1 fruit fly cellular context compared by ENCODE assay signal in genomic region chr3R:23922502-23923350, dm6.
TF ChIP-seq lines count a peak whose summit lies in the region.

TSS of gene sba (minus strand) at chr3R:23922973.
TSS of gene CG31141 (plus strand) at chr3R:23923300.

TF ChIP-seq in whole organism, embryonic, 481 proteins besides CTCF, POLR2A, EP300 and RAD21 (continued from another document):
- TF ChIP-seq eve (GFP tag; optimal IDR thresholded peaks at IDR 0.05; lab: Kevin White, UChicago) (no peak), ci (GFP tag; IDR thresholded peaks at IDR 0.05; lab: Robert Waterston, UW) (peak; percentile 77; the same call in 2 of the 3 replicates), CG10431 (GFP tag; optimal IDR thresholded peaks at IDR 0.05; lab: Kevin White, UChicago) (peak; percentile 3), tgo (GFP tag; IDR thresholded peaks at IDR 0.05; lab: Robert Waterston, UW) (no peak), CG11093 (GFP tag; IDR thresholded peaks at IDR 0.05; lab: Robert Waterston, UW) (no peak), sr (GFP tag; IDR thresholded peaks at IDR 0.05; lab: Robert Waterston, UW) (no peak), klu (GFP tag; IDR thresholded peaks at IDR 0.05; lab: Robert Waterston, UW) (no peak), gfzf (GFP tag; optimal IDR thresholded peaks at IDR 0.05; lab: Kevin White, UChicago) (peak; percentile 88), Dip3 (GFP tag; optimal IDR thresholded peaks at IDR 0.05; lab: Kevin White, UChicago) (peak; percentile 9), CG3065 (GFP tag; optimal IDR thresholded peaks at IDR 0.05; lab: Kevin White, UChicago) (no peak), Doc3 (GFP tag; IDR thresholded peaks at IDR 0.05; lab: Robert Waterston, UW; ENCODE audit: partially characterized antibody) (peak; percentile 67), exex (tag; optimal IDR thresholded peaks at IDR 0.05; lab: Kevin White, UChicago) (peak; percentile 77), Pdp1 (GFP tag; optimal IDR thresholded peaks at IDR 0.05; lab: Kevin White, UChicago) (peak in 1 of 2 experiments; percentile 83), psq (GFP tag; optimal IDR thresholded peaks at IDR 0.05; lab: Kevin White, UChicago) (no peak), bsh (GFP tag; optimal IDR thresholded peaks at IDR 0.05; lab: Kevin White, UChicago) (peak in 1 of 2 experiments; percentile 3), Antp (GFP tag; optimal IDR thresholded peaks at IDR 0.05; lab: Kevin White, UChicago) (no peak), H15 (GFP tag; IDR thresholded peaks at IDR 0.05; lab: Robert Waterston, UW) (no peak), Asciz (GFP tag; optimal IDR thresholded peaks at IDR 0.05; lab: Kevin White, UChicago) (no peak), Hmr (GFP tag; optimal IDR thresholded peaks at IDR 0.05; lab: Kevin White, UChicago) (peak; percentile 29), CG16813 (GFP tag; IDR thresholded peaks at IDR 0.05; lab: Robert Waterston, UW; ENCODE audit: partially characterized antibody) (peak; percentile 87), gsb (GFP tag; IDR thresholded peaks at IDR 0.05; lab: Robert Waterston, UW) (no peak), dm (GFP tag; optimal IDR thresholded peaks at IDR 0.05; lab: Kevin White, UChicago) (peak; percentile 5), Dbx (GFP tag; IDR thresholded peaks at IDR 0.05; lab: Robert Waterston, UW) (no peak), emc (GFP tag; optimal IDR thresholded peaks at IDR 0.05; lab: Kevin White, UChicago) (no peak), ems (GFP tag; optimal IDR thresholded peaks at IDR 0.05; lab: Kevin White, UChicago) (peak; percentile 6), CG12942 (GFP tag; optimal IDR thresholded peaks at IDR 0.05; lab: Kevin White, UChicago) (no peak), scrt (GFP tag; optimal IDR thresholded peaks at IDR 0.05; lab: Kevin White, UChicago) (no peak), CG14860 (GFP tag; IDR thresholded peaks at IDR 0.05; lab: Robert Waterston, UW; ENCODE audit: partially characterized antibody) (peak; percentile 81), tap (tag; optimal IDR thresholded peaks at IDR 0.05; lab: Kevin White, UChicago) (peak; percentile 16), pzg (GFP tag; optimal IDR thresholded peaks at IDR 0.05; lab: Kevin White, UChicago) (peak; percentile 98), eyg (GFP tag; optimal IDR thresholded peaks at IDR 0.05; lab: Kevin White, UChicago) (no peak), CG16815 (GFP tag; optimal IDR thresholded peaks at IDR 0.05; lab: Kevin White, UChicago) (no peak), Oli (tag; optimal IDR thresholded peaks at IDR 0.05; lab: Kevin White, UChicago) (peak; percentile 8), CG7928 (GFP tag; optimal IDR thresholded peaks at IDR 0.05; lab: Kevin White, UChicago) (no peak), CG32767 (GFP tag; IDR thresholded peaks at IDR 0.05; lab: Robert Waterston, UW) (no peak), CG12236 (GFP tag; optimal IDR thresholded peaks at IDR 0.05; lab: Kevin White, UChicago) (no peak), CG6175 (GFP tag; IDR thresholded peaks at IDR 0.05; lab: Robert Waterston, UW) (no peak), Bdp1 (GFP tag; optimal IDR thresholded peaks at IDR 0.05; lab: Kevin White, UChicago) (no peak), CG3163 (GFP tag; optimal IDR thresholded peaks at IDR 0.05; lab: Kevin White, UChicago) (no peak), tll (GFP tag; optimal IDR thresholded peaks at IDR 0.05; lab: Kevin White, UChicago) (peak in 1 of 2 experiments; percentile 20), Bteb2 (GFP tag; optimal IDR thresholded peaks at IDR 0.05; lab: Kevin White, UChicago) (no peak), Lim3 (GFP tag; IDR thresholded peaks at IDR 0.05; lab: Robert Waterston, UW) (no peak), D (optimal IDR thresholded peaks at IDR 0.05; lab: Kevin White, UChicago) (no peak), D (GFP tag; optimal IDR thresholded peaks at IDR 0.05; lab: Kevin White, UChicago) (no peak), CG17328 (GFP tag; IDR thresholded peaks at IDR 0.05; lab: Robert Waterston, UW) (no peak), cad (GFP tag; optimal IDR thresholded peaks at IDR 0.05; lab: Kevin White, UChicago) (peak; percentile 36), zen2 (GFP tag; IDR thresholded peaks at IDR 0.05; lab: Robert Waterston, UW; ENCODE audit: partially characterized antibody) (peak; percentile 86), bab2 (GFP tag; optimal IDR thresholded peaks at IDR 0.05; lab: Kevin White, UChicago) (no peak), usp (GFP tag; optimal IDR thresholded peaks at IDR 0.05; lab: Kevin White, UChicago) (no peak), zf30C (GFP tag; optimal IDR thresholded peaks at IDR 0.05; lab: Kevin White, UChicago) (no peak), bigmax (GFP tag; optimal IDR thresholded peaks at IDR 0.05; lab: Kevin White, UChicago) (no peak), dati (GFP tag; IDR thresholded peaks at IDR 0.05; lab: Robert Waterston, UW) (no peak), Atf6 (GFP tag; IDR thresholded peaks at IDR 0.05; lab: Robert Waterston, UW) (no peak), CG1529 (GFP tag; optimal IDR thresholded peaks at IDR 0.05; lab: Kevin White, UChicago) (no peak), disco-r (GFP tag; optimal IDR thresholded peaks at IDR 0.05; lab: Kevin White, UChicago) (no peak), fd3F (GFP tag; optimal IDR thresholded peaks at IDR 0.05; lab: Kevin White, UChicago) (no peak), CG10209 (GFP tag; optimal IDR thresholded peaks at IDR 0.05; lab: Kevin White, UChicago) (no peak), Side (GFP tag; optimal IDR thresholded peaks at IDR 0.05; lab: Kevin White, UChicago) (no peak), Elba2 (GFP tag; optimal IDR thresholded peaks at IDR 0.05; lab: Kevin White, UChicago) (peak; percentile 93)
